Worm (Caenorhabditis elegans) whole organism, midembryonic: ENCODE results near the gene ceh-57.

Source experiments
- flt-1 ChIP-seq: fragments of 200-800 bp; sonication (Bioruptor generic); IDR thresholded peaks from 2 replicates; pipeline ENCODE4 v1.3.6; 2022; ENCODE audit warnings: missing genetic modification characterization, missing compliant biosample characterization
- ref-1 ChIP-seq: fragments of 200-800 bp; sonication (Bioruptor generic); conservative IDR thresholded peaks from 2 replicates; pipeline ENCODE4 v1.3.6; 2022; ENCODE audit warnings: missing genetic modification reagents, missing genetic modification characterization, missing compliant biosample characterization

- TF ChIP-seq ref-1 (GFP tag; lab: Robert Waterston, UW): no peak
- TF ChIP-seq flt-1 (GFP tag; lab: Robert Waterston, UW): no peak
Measured at ce11 chrII:10329754-10330153, 37.3 kb downstream of the ceh-57 start.
